Worm (Caenorhabditis elegans) whole organism, mixed stage, embryonic: ENCODE data around the gene vps-39.

Source experiments
- cnd-1 ChIP-seq: fragments of 200-800 bp; sonication (Bioruptor generic); optimal IDR thresholded peaks from 2 replicates; lab custom pipeline; 2018; ENCODE audit warnings: mild to moderate bottlenecking, missing genetic modification characterization, missing compliant biosample characterization
- pha-4 ChIP-seq: fragments of 150-350 bp; optimal IDR thresholded peaks from 2 replicates; lab custom pipeline; 2018; ENCODE audit warnings: missing biosample characterization, missing genetic modification reagents, missing genetic modification characterization
- snpc-4 ChIP-seq: fragments of 150-350 bp; optimal IDR thresholded peaks from 2 replicates; lab custom pipeline; 2014; ENCODE audit warnings: missing biosample characterization, missing genetic modification characterization
- unc-39 ChIP-seq: fragments of 150-350 bp; optimal IDR thresholded peaks from 2 replicates; lab custom pipeline; 2014; ENCODE audit warnings: missing biosample characterization, missing genetic modification characterization

ce11 chrV:14033649-14034048 lies 4.5 kb downstream of the vps-39 start, which contains the start of gene ins-10:
- TF ChIP-seq cnd-1 (tag; lab: Kevin White, UChicago), result no peak
- no peak for TF ChIP-seq pha-4
- no peak for TF ChIP-seq snpc-4 (tag; lab: Kevin White, UChicago)
- TF ChIP-seq unc-39 (tag; lab: Kevin White, UChicago), result no peak
